Fruit fly (Drosophila melanogaster): ENCODE data around the gene xit.

Gene xit

dm6 chrX:6803312-6803794, 17.5 kb upstream of the xit start, which contains the start of the genes C3G and pod1 (continued):
- TF ChIP-seq klu (GFP tag; IDR thresholded peaks at IDR 0.05) (no peak), Hr51 (GFP tag; optimal IDR thresholded peaks at IDR 0.05) (no peak), Oli (tag; optimal IDR thresholded peaks at IDR 0.05) (no peak), CG3847 (GFP tag; IDR thresholded peaks at IDR 0.05) (peak; percentile 60), CG9437 (GFP tag; optimal IDR thresholded peaks at IDR 0.05) (no peak), CG11560 (tag; IDR thresholded peaks at IDR 0.05) (peak; percentile 54; the same call in 2 of the 3 replicates), Pdp1 (GFP tag; optimal IDR thresholded peaks at IDR 0.05) (peak; percentile 14 to 68), repo (GFP tag; optimal IDR thresholded peaks at IDR 0.05) (peak; percentile 6), hth (optimal IDR thresholded peaks at IDR 0.05) (no peak), CG12299 (tag; optimal IDR thresholded peaks at IDR 0.05) (peak; percentile 39), pum (GFP tag; optimal IDR thresholded peaks at IDR 0.05) (peak; percentile 21), mld (GFP tag; IDR thresholded peaks at IDR 0.05; ENCODE audit: partially characterized antibody) (peak; percentile 97), Hr3 (GFP tag; optimal IDR thresholded peaks at IDR 0.05) (no peak), CG10321 (GFP tag; IDR thresholded peaks at IDR 0.05) (no peak), CG17912 (GFP tag; optimal IDR thresholded peaks at IDR 0.05) (peak; percentile 11)

dm6 chrX:6803880-6804484, 16.8 kb upstream of the xit start:
- TF ChIP-seq dm (GFP tag; optimal IDR thresholded peaks at IDR 0.05): no peak
- peak; percentile 0 for TF ChIP-seq kah (GFP tag; optimal IDR thresholded peaks at IDR 0.05)
- no peak for TF ChIP-seq gsb-n (tag; optimal IDR thresholded peaks at IDR 0.05)
- TF ChIP-seq CG14441 (GFP tag; IDR thresholded peaks at IDR 0.05): no peak
- TF ChIP-seq Sox102F (GFP tag; optimal IDR thresholded peaks at IDR 0.05): no peak
- no peak for TF ChIP-seq pita (GFP tag; optimal IDR thresholded peaks at IDR 0.05)
- TF ChIP-seq CG30403 (GFP tag; optimal IDR thresholded peaks at IDR 0.05): no peak
- no peak for TF ChIP-seq crc (GFP tag; optimal IDR thresholded peaks at IDR 0.05)
- TF ChIP-seq Drgx (GFP tag; IDR thresholded peaks at IDR 0.05): peak; percentile 15; the same call in 1 of the 2 replicates
- TF ChIP-seq CG34422 (GFP tag; IDR thresholded peaks at IDR 0.05): peak; percentile 9; the same call in 1 of the 3 replicates
- no peak for TF ChIP-seq Aef1 (GFP tag; IDR thresholded peaks at IDR 0.05)
- TF ChIP-seq ttk (GFP tag; IDR thresholded peaks at IDR 0.05): no peak
- peak; percentile 89 for TF ChIP-seq CG17385 (GFP tag; optimal IDR thresholded peaks at IDR 0.05)
- no peak for TF ChIP-seq CG3838 (GFP tag; optimal IDR thresholded peaks at IDR 0.05)
- peak; percentile 1 for TF ChIP-seq kni (GFP tag; optimal IDR thresholded peaks at IDR 0.05)
- TF ChIP-seq Ets65A (GFP tag): peak; percentile 70
- no peak for TF ChIP-seq CG6765 (GFP tag; optimal IDR thresholded peaks at IDR 0.05)
- TF ChIP-seq Doc3 (GFP tag; IDR thresholded peaks at IDR 0.05; ENCODE audit: partially characterized antibody): no peak
- TF ChIP-seq hb (GFP tag; IDR thresholded peaks at IDR 0.05; ENCODE audit: partially characterized antibody): no peak
- no peak for TF ChIP-seq CG7372 (GFP tag; IDR thresholded peaks at IDR 0.05)
- TF ChIP-seq CG4360 (GFP tag; IDR thresholded peaks at IDR 0.05): peak; percentile 73
- TF ChIP-seq nom (GFP tag; optimal IDR thresholded peaks at IDR 0.05): peak; percentile 47
- no peak for TF ChIP-seq CG6813 (GFP tag; optimal IDR thresholded peaks at IDR 0.05)
- TF ChIP-seq Deaf1 (tag; optimal IDR thresholded peaks at IDR 0.05): no peak
- peak; percentile 41; the same call in 1 of the 2 replicates for TF ChIP-seq crol (GFP tag; IDR thresholded peaks at IDR 0.05)
- TF ChIP-seq pros (GFP tag; optimal IDR thresholded peaks at IDR 0.05): peak; percentile 48
- TF ChIP-seq abd-A (tag; optimal IDR thresholded peaks at IDR 0.05): no peak
- TF ChIP-seq CG11695 (GFP tag; IDR thresholded peaks at IDR 0.05): no peak
